Worm (Caenorhabditis elegans) whole organism, young adult: ENCODE results near the gene amt-4.

Experiments
- B0035.1 ChIP-seq: sonication (generic microtip); optimal IDR thresholded peaks from 2 replicates; lab custom pipeline; 2016; ENCODE audit warnings: missing genetic modification characterization, mild to moderate bottlenecking, missing compliant biosample characterization, missing genotype, missing genetic modification reagents
- F10E7.11 ChIP-seq: sonication (generic microtip); optimal IDR thresholded peaks from 2 replicates; lab custom pipeline; 2017; ENCODE audit warnings: mild to moderate bottlenecking, missing genetic modification characterization, moderate library complexity, missing compliant biosample characterization
- F23B12.7 ChIP-seq: sonication (generic microtip); optimal IDR thresholded peaks from 2 replicates; lab custom pipeline; 2017; ENCODE audit warnings: missing genetic modification characterization, mild to moderate bottlenecking, missing compliant biosample characterization, antibody characterized with exemption, moderate library complexity; ENCODE audit not compliant: insufficient read depth
- F37B4.10 ChIP-seq: fragments of 200-800 bp; sonication (Bioruptor generic); IDR thresholded peaks from 2 replicates; pipeline ENCODE4 v1.3.6; 2022; ENCODE audit warnings: missing genetic modification characterization, missing compliant biosample characterization
- F57C9.4 ChIP-seq: sonication (generic microtip); optimal IDR thresholded peaks from 2 replicates; lab custom pipeline; 2017; ENCODE audit warnings: mild to moderate bottlenecking, missing genetic modification characterization, missing compliant biosample characterization
- K11D2.4 ChIP-seq: fragments of 200-800 bp; sonication (Bioruptor generic); IDR thresholded peaks from 2 replicates; pipeline ENCODE4 v1.3.6; 2022; ENCODE audit warnings: missing genetic modification reagents, missing genetic modification characterization, missing compliant biosample characterization
- T26A5.8 ChIP-seq: sonication (generic microtip); optimal IDR thresholded peaks from 2 replicates; lab custom pipeline; 2016; ENCODE audit warnings: missing genetic modification characterization, missing compliant biosample characterization
- Y56A3A.18 ChIP-seq: fragments of 200-800 bp; sonication (Bioruptor generic); IDR thresholded peaks from 2 replicates; pipeline ENCODE4 v1.3.6; 2022; ENCODE audit warnings: missing genetic modification reagents, missing genetic modification characterization, missing compliant biosample characterization
- Y79H2A.3 ChIP-seq: fragments of 200-800 bp; sonication (Bioruptor generic); conservative IDR thresholded peaks from 2 replicates; pipeline ENCODE4 v1.3.6; 2022; ENCODE audit warnings: missing genetic modification reagents, missing genetic modification characterization, missing compliant biosample characterization
- Y95B8A.8 ChIP-seq: fragments of 200-800 bp; sonication (Bioruptor generic); IDR thresholded peaks from 2 replicates; pipeline ENCODE4 v1.3.6; 2022; ENCODE audit warnings: missing genetic modification reagents, missing genetic modification characterization, missing compliant biosample characterization
- aptf-2 ChIP-seq: fragments of 200-800 bp; sonication (Bioruptor generic); conservative IDR thresholded peaks from 2 replicates; pipeline ENCODE4 v1.3.6; 2022; ENCODE audit warnings: missing genetic modification reagents, missing genetic modification characterization, missing compliant biosample characterization
- atf-7 ChIP-seq: sonication (generic microtip); optimal IDR thresholded peaks from 2 replicates; lab custom pipeline; 2017; ENCODE audit warnings: mild to moderate bottlenecking, missing genetic modification characterization, missing compliant biosample characterization
- athp-1 ChIP-seq: sonication (generic microtip); optimal IDR thresholded peaks from 2 replicates; lab custom pipeline; 2017; ENCODE audit warnings: mild to moderate bottlenecking, missing genetic modification characterization, missing compliant biosample characterization
- attf-3 ChIP-seq: fragments of 200-800 bp; sonication (Bioruptor generic); conservative IDR thresholded peaks from 2 replicates; pipeline ENCODE4 v1.3.6; 2022; ENCODE audit warnings: missing genetic modification reagents, missing genetic modification characterization, missing compliant biosample characterization
- attf-5 ChIP-seq: fragments of 200-800 bp; sonication (Bioruptor generic); optimal IDR thresholded peaks from 2 replicates; lab custom pipeline; 2018; ENCODE audit warnings: mild to moderate bottlenecking, missing genetic modification characterization, missing compliant biosample characterization
- ccch-3 ChIP-seq: fragments of 200-800 bp; sonication (Bioruptor generic); optimal IDR thresholded peaks from 2 replicates; lab custom pipeline; 2018; ENCODE audit warnings: mild to moderate bottlenecking, missing genetic modification characterization, missing compliant biosample characterization
- cebp-1 ChIP-seq, 2 experiments: fragments of 200-800 bp in 1 of 2; sonication (Bioruptor generic) in 1 of 2; sonication (generic microtip) in 1 of 2; IDR thresholded peaks in 1 of 2; optimal IDR thresholded peaks in 1 of 2; 2 replicates each; pipeline versions ENCODE4 v1.3.6 to Lab custom; 2017 to 2022; ENCODE audit warnings: missing compliant biosample characterization in 2 of 2, missing genetic modification characterization in 2 of 2, mild to moderate bottlenecking in 1 of 2, missing genetic modification reagents in 1 of 2, moderate library complexity in 1 of 2
- ceh-58 ChIP-seq: fragments of 200-800 bp; sonication (Bioruptor generic); IDR thresholded peaks from 2 replicates; pipeline ENCODE4 v1.3.6; 2022; ENCODE audit warnings: missing genetic modification characterization, missing compliant biosample characterization
- ceh-79 ChIP-seq: sonication (generic microtip); optimal IDR thresholded peaks from 2 replicates; lab custom pipeline; 2017; ENCODE audit warnings: mild to moderate bottlenecking, missing genetic modification characterization, missing compliant biosample characterization
- die-1 ChIP-seq: sonication (generic microtip); optimal IDR thresholded peaks from 2 replicates; lab custom pipeline; 2016; ENCODE audit warnings: missing genotype, mild to moderate bottlenecking, missing genetic modification characterization, missing compliant biosample characterization
- efl-1 ChIP-seq: fragments of 150-350 bp; optimal IDR thresholded peaks from 2 replicates; lab custom pipeline; 2014; ENCODE audit warnings: missing biosample characterization, missing genetic modification reagents, missing genetic modification characterization
- egl-18 ChIP-seq: fragments of 200-800 bp; sonication (Bioruptor generic); IDR thresholded peaks from 2 replicates; pipeline ENCODE4 v1.3.6; 2022; ENCODE audit warnings: missing genetic modification reagents, missing genetic modification characterization, missing compliant biosample characterization
- ets-4 ChIP-seq: fragments of 200-800 bp; sonication (Bioruptor generic); optimal IDR thresholded peaks from 2 replicates; lab custom pipeline; 2018; ENCODE audit warnings: mild to moderate bottlenecking, missing genetic modification characterization, missing compliant biosample characterization
- fkh-3 ChIP-seq: sonication (generic microtip); optimal IDR thresholded peaks from 2 replicates; lab custom pipeline; 2016; ENCODE audit warnings: mild to moderate bottlenecking, missing genetic modification characterization, missing compliant biosample characterization
- him-1 ChIP-seq: sonication (generic microtip); optimal IDR thresholded peaks from 2 replicates; lab custom pipeline; 2016; ENCODE audit warnings: missing genotype, missing genetic modification reagents, missing genetic modification characterization, missing compliant biosample characterization
- hrde-1 ChIP-seq: sonication (generic microtip); optimal IDR thresholded peaks from 2 replicates; lab custom pipeline; 2016; ENCODE audit warnings: missing genetic modification characterization, mild to moderate bottlenecking, missing compliant biosample characterization, moderate library complexity, missing genotype, missing genetic modification reagents, borderline replicate concordance
- hsf-1 ChIP-seq: fragments of 200-800 bp; sonication (Bioruptor generic); IDR thresholded peaks from 2 replicates; pipeline ENCODE4 v1.3.6; 2022; ENCODE audit warnings: missing genetic modification reagents, missing genetic modification characterization, missing compliant biosample characterization
- lag-1 ChIP-seq: fragments of 200-800 bp; sonication (Bioruptor generic); IDR thresholded peaks from 2 replicates; pipeline ENCODE4 v1.3.6; 2022; ENCODE audit warnings: missing genetic modification reagents, missing genetic modification characterization, missing compliant biosample characterization
- let-607 ChIP-seq, 2 experiments: fragments of 200-800 bp in 1 of 2; sonication (Bioruptor generic) in 1 of 2; sonication (generic microtip) in 1 of 2; optimal IDR thresholded peaks; 2 replicates each; lab custom pipeline; 2016 to 2018; ENCODE audit warnings: mild to moderate bottlenecking in 2 of 2, missing compliant biosample characterization in 2 of 2, missing genetic modification characterization in 2 of 2, moderate library complexity in 2 of 2, missing genotype in 1 of 2
- lin-26 ChIP-seq: fragments of 200-800 bp; sonication (Bioruptor generic); IDR thresholded peaks from 2 replicates; pipeline ENCODE4 v1.3.6; 2022; ENCODE audit warnings: missing genetic modification reagents, missing genetic modification characterization, missing compliant biosample characterization
- lin-35 ChIP-seq, 3 experiments: fragments of 150-350 bp in 2 of 3; sonication (generic microtip) in 1 of 3; optimal IDR thresholded peaks; 2 replicates each; lab custom pipeline; 2014 to 2018; ENCODE audit warnings: missing biosample characterization in 3 of 3, missing genetic modification characterization in 3 of 3, missing genetic modification reagents in 3 of 3
- lsl-1 ChIP-seq: fragments of 200-800 bp; sonication (Bioruptor generic); optimal IDR thresholded peaks from 2 replicates; lab custom pipeline; 2018; ENCODE audit warnings: mild to moderate bottlenecking, missing genetic modification characterization, moderate library complexity, missing compliant biosample characterization
- madf-8 ChIP-seq: fragments of 200-800 bp; sonication (Bioruptor generic); conservative IDR thresholded peaks from 2 replicates; pipeline ENCODE4 v1.3.6; 2022; ENCODE audit warnings: missing genetic modification reagents, missing genetic modification characterization, missing compliant biosample characterization
- mcd-1 ChIP-seq: fragments of 200-800 bp; sonication (Bioruptor generic); IDR thresholded peaks from 2 replicates; pipeline ENCODE4 v1.3.6; 2022; ENCODE audit warnings: missing genetic modification reagents, missing genetic modification characterization, missing compliant biosample characterization
- nfya-2 ChIP-seq: fragments of 200-800 bp; sonication (Bioruptor generic); IDR thresholded peaks from 2 replicates; pipeline ENCODE4 v1.3.6; 2022; ENCODE audit warnings: missing genetic modification reagents, missing genetic modification characterization, missing compliant biosample characterization
- nhr-27 ChIP-seq: fragments of 200-800 bp; sonication (Bioruptor generic); optimal IDR thresholded peaks from 2 replicates; lab custom pipeline; 2018; ENCODE audit warnings: mild to moderate bottlenecking, missing genetic modification characterization, moderate library complexity, missing compliant biosample characterization
- nhr-80 ChIP-seq: sonication (generic microtip); optimal IDR thresholded peaks from 2 replicates; lab custom pipeline; 2016; ENCODE audit warnings: missing genetic modification characterization, missing compliant biosample characterization
- nhr-90 ChIP-seq: sonication (generic microtip); optimal IDR thresholded peaks from 2 replicates; lab custom pipeline; 2016; ENCODE audit warnings: missing genotype, mild to moderate bottlenecking, missing genetic modification characterization, missing compliant biosample characterization
- rpc-1 ChIP-seq, 2 experiments: fragments of 150-350 bp in 1 of 2; sonication (generic microtip) in 1 of 2; optimal IDR thresholded peaks; 2 replicates each; lab custom pipeline; 2014 to 2018; ENCODE audit warnings: missing biosample characterization in 1 of 2, missing genetic modification characterization in 1 of 2, missing genetic modification reagents in 1 of 2, missing genotype in 1 of 2
- snpc-3.4 ChIP-seq: sonication (generic microtip); optimal IDR thresholded peaks from 2 replicates; lab custom pipeline; 2017; ENCODE audit warnings: missing genetic modification characterization, mild to moderate bottlenecking, missing compliant biosample characterization, antibody characterized with exemption, moderate library complexity, missing genotype, missing genetic modification reagents
- snpc-4 ChIP-seq, 5 experiments: fragments of 150-350 bp in 1 of 5; sonication (generic microtip) in 4 of 5; optimal IDR thresholded peaks; 2 replicates each; lab custom pipeline; 2014 to 2018; ENCODE audit warnings: missing genetic modification characterization in 5 of 5, missing biosample characterization in 3 of 5, antibody characterized with exemption in 2 of 5, mild to moderate bottlenecking in 2 of 5, missing compliant biosample characterization in 2 of 5, missing genotype in 2 of 5, moderate library complexity in 2 of 5, missing genetic modification reagents in 1 of 5
- sptf-2 ChIP-seq: fragments of 200-800 bp; sonication (Bioruptor generic); optimal IDR thresholded peaks from 2 replicates; lab custom pipeline; 2018; ENCODE audit warnings: mild to moderate bottlenecking, missing genetic modification characterization, missing compliant biosample characterization
- unc-62 ChIP-seq: fragments of 150-350 bp; optimal IDR thresholded peaks from 2 replicates; lab custom pipeline; 2014; ENCODE audit warnings: missing biosample characterization, missing genetic modification reagents, missing genetic modification characterization
- ztf-18 ChIP-seq: sonication (generic microtip); optimal IDR thresholded peaks from 2 replicates; lab custom pipeline; 2016; ENCODE audit warnings: missing genotype, mild to moderate bottlenecking, missing genetic modification characterization, missing compliant biosample characterization
- ztf-28 ChIP-seq: fragments of 200-800 bp; sonication (Bioruptor generic); IDR thresholded peaks from 2 replicates; pipeline ENCODE4 v1.3.6; 2022; ENCODE audit warnings: missing genetic modification reagents, missing genetic modification characterization, missing compliant biosample characterization

amt-4 gene

DNA sequence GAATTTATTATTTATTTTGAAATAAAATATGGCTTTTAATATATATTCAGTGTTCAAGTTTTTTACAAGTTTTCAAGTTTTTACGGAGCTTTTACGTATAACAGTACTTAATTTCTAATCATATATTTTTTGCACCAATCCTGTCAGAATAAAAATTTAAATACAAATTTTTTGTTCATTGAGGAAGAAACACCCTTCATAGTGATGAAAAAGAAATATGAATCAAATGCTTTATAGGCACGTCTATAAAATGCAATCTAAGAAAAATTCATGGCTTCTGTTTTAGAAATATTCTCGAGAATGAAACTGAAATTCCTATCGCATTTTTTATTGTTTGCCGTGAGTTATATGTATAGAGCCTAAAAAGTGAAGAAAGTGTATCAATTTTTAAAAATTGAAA lies 21.5 kb downstream of the amt-4 start, which contains the start of gene C05E11.2:
C05E11.2 (plus strand) TSS at position 301 of the 400 bp plus-strand sequence.
- TF ChIP-seq him-1 (tag; lab: Kevin White, UChicago): no peak
- TF ChIP-seq Y79H2A.3 (GFP tag; lab: Robert Waterston, UW): no peak
- no peak for TF ChIP-seq sptf-2 (GFP tag; lab: Kevin White, UChicago)
- no peak for TF ChIP-seq egl-18 (GFP tag; lab: Robert Waterston, UW)
- no peak for TF ChIP-seq attf-5 (GFP tag; lab: Kevin White, UChicago)
- no peak for TF ChIP-seq lag-1 (GFP tag; lab: Robert Waterston, UW)
- no peak for TF ChIP-seq ceh-58 (GFP tag; lab: Robert Waterston, UW)

- TF ChIP-seq snpc-4 (GFP tag; optimal IDR thresholded peaks at IDR 0.05; lab: Kevin White, UChicago) (no peak), snpc-4 (tag; optimal IDR thresholded peaks at IDR 0.05; lab: Kevin White, UChicago) (peak in 1 of 4 experiments; percentile 29), mcd-1 (GFP tag; lab: Robert Waterston, UW) (no peak), fkh-3 (tag; lab: Kevin White, UChicago) (no peak), atf-7 (tag; lab: Kevin White, UChicago) (no peak), B0035.1 (tag; lab: Kevin White, UChicago) (no peak), Y95B8A.8 (no peak), K11D2.4 (GFP tag; lab: Robert Waterston, UW) (no peak), nhr-90 (no peak), cebp-1 (GFP tag; IDR thresholded peaks at IDR 0.05; lab: Robert Waterston, UW) (no peak), cebp-1 (tag; optimal IDR thresholded peaks at IDR 0.05; lab: Kevin White, UChicago) (no peak), madf-8 (no peak), let-607 (tag; optimal IDR thresholded peaks at IDR 0.05; lab: Kevin White, UChicago) (peak; percentile 50 to 63), nhr-27 (tag; lab: Kevin White, UChicago) (no peak), Y56A3A.18 (no peak), lin-26 (GFP tag; lab: Robert Waterston, UW) (no peak), ceh-79 (tag; lab: Kevin White, UChicago) (no peak), T26A5.8 (tag; lab: Kevin White, UChicago) (no peak), F37B4.10 (no peak), attf-5 (GFP tag; lab: Kevin White, UChicago) (peak; percentile 7), attf-3 (GFP tag; lab: Robert Waterston, UW) (no peak), F23B12.7 (tag; lab: Kevin White, UChicago) (no peak), hsf-1 (GFP tag; lab: Robert Waterston, UW) (no peak), ztf-28 (GFP tag; lab: Robert Waterston, UW) (no peak), F10E7.11 (no peak), F57C9.4 (no peak), aptf-2 (GFP tag; lab: Robert Waterston, UW) (no peak), snpc-3.4 (tag; lab: Kevin White, UChicago) (no peak), nhr-80 (tag; lab: Kevin White, UChicago) (peak; percentile 54), ccch-3 (GFP tag; lab: Kevin White, UChicago) (no peak), ets-4 (GFP tag; lab: Kevin White, UChicago) (no peak), lsl-1 (GFP tag; lab: Kevin White, UChicago) (no peak), hrde-1 (tag; lab: Kevin White, UChicago) (no peak), nfya-2 (GFP tag; lab: Robert Waterston, UW) (no peak), unc-62 (GFP tag; lab: Kevin White, UChicago) (no peak), efl-1 (GFP tag; lab: Kevin White, UChicago) (no peak), rpc-1 (optimal IDR thresholded peaks at IDR 0.05; lab: Kevin White, UChicago) (no peak), rpc-1 (tag; optimal IDR thresholded peaks at IDR 0.05; lab: Kevin White, UChicago) (no peak), athp-1 (tag; lab: Kevin White, UChicago) (no peak), ztf-18 (tag; lab: Kevin White, UChicago) (peak; percentile 90), die-1 (tag; lab: Kevin White, UChicago) (no peak), lin-35 (GFP tag; optimal IDR thresholded peaks at IDR 0.05; lab: Kevin White, UChicago) (no peak), sptf-2 (GFP tag; lab: Kevin White, UChicago) (no peak)
These were observed 22.8 kb downstream of the amt-4 start for ce11 chrX:4587934-4588333.
